Fruit fly (Drosophila melanogaster): ENCODE results near the gene CG17906.

CG17906 gene

DNA sequence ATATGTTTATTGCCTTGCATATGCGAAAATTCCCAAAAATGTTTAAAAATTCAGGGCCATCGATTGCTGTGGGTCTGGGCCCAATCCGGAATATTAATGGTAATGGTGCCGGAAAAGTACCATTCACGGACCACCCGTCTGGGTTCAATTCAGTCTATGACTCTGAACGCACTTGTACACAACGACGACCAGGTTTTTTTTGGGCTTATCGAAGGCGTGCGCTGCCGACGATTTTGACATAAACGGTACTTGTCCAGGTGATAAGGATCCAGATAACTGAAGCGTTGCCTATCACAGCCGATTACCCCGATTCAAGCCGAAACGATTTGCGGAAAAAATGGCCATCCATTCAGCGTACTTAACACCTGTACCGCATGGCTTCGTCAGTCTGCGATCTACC is 2.6 kb upstream of the CG17906 start, which contains the start of gene CG9555:
TSS of gene CG9555 (plus strand) at position 153 of the 400 bp plus-strand sequence.
- TF ChIP-seq insv (optimal IDR thresholded peaks at IDR 0.05) (no peak), psq (optimal IDR thresholded peaks at IDR 0.05) (no peak), ttk (optimal IDR thresholded peaks at IDR 0.05) (no peak), Myc (optimal IDR thresholded peaks at IDR 0.05) (no peak), h (optimal IDR thresholded peaks at IDR 0.05) (no peak), Sin3A (optimal IDR thresholded peaks at IDR 0.05) (no peak)

DNA sequence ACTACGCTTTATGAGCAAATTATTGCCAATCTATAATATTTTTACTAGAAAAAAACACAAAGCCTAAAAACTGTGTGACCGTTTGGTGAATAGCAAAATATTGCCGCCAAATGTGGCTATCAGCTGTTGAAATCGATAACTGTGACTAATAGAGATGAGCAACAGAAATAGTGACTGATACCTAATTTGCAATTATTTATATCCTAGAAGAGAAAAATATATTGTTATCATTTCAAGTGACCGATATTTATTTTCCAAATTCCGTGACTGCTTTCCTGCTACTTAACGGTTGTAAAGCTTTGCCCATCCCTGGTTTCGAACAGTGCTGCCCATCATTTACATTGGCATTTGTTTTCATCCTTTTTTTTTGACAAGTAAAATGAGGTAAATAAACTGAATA is 3.1 kb downstream of the CG17906 start, which contains the start of the genes alien and CG18661:
TSS of gene alien (minus strand) at position 95 of the 400 bp plus-strand sequence.
TSS of gene CG18661 (plus strand) at position 321 of the 400 bp plus-strand sequence.
- TF ChIP-seq ttk (optimal IDR thresholded peaks at IDR 0.05) (no peak), Sin3A (optimal IDR thresholded peaks at IDR 0.05) (no peak), h (optimal IDR thresholded peaks at IDR 0.05) (no peak)

dm6 chr2L:8998237-8998636 is 4.0 kb downstream of the CG17906 start, which contains the start of gene Try29F:
Gene Try29F (plus strand): TSS chr2L:8998537.
- TF ChIP-seq psq (optimal IDR thresholded peaks at IDR 0.05) = no peak
- no peak for TF ChIP-seq h (optimal IDR thresholded peaks at IDR 0.05)
- TF ChIP-seq insv (optimal IDR thresholded peaks at IDR 0.05) = no peak
- TF ChIP-seq ttk (optimal IDR thresholded peaks at IDR 0.05) = no peak

dm6 chr2L:9010267-9010666 is 16.1 kb downstream of the CG17906 start, which contains the start of gene CG9568:
Gene CG9568 (plus strand): TSS chr2L:9010583.
- TF ChIP-seq insv (optimal IDR thresholded peaks at IDR 0.05) = no peak
- no peak for TF ChIP-seq h (optimal IDR thresholded peaks at IDR 0.05)
- TF ChIP-seq Myc (optimal IDR thresholded peaks at IDR 0.05) = no peak
- no peak for TF ChIP-seq psq (optimal IDR thresholded peaks at IDR 0.05)
- no peak for TF ChIP-seq ttk (optimal IDR thresholded peaks at IDR 0.05)
- TF ChIP-seq Sin3A (optimal IDR thresholded peaks at IDR 0.05) = no peak

dm6 chr2L:9011543-9012238 is 17.5 kb downstream of the CG17906 start, which contains the start of gene CG13102:
Gene CG13102 (plus strand): TSS chr2L:9012188.
- TF ChIP-seq Myc (optimal IDR thresholded peaks at IDR 0.05) = no peak
- no peak for TF ChIP-seq Sin3A (optimal IDR thresholded peaks at IDR 0.05)
- no peak for TF ChIP-seq h (optimal IDR thresholded peaks at IDR 0.05)
- TF ChIP-seq psq (optimal IDR thresholded peaks at IDR 0.05) = no peak
- no peak for TF ChIP-seq ttk (optimal IDR thresholded peaks at IDR 0.05)
- TF ChIP-seq insv (optimal IDR thresholded peaks at IDR 0.05) = no peak

DNA sequence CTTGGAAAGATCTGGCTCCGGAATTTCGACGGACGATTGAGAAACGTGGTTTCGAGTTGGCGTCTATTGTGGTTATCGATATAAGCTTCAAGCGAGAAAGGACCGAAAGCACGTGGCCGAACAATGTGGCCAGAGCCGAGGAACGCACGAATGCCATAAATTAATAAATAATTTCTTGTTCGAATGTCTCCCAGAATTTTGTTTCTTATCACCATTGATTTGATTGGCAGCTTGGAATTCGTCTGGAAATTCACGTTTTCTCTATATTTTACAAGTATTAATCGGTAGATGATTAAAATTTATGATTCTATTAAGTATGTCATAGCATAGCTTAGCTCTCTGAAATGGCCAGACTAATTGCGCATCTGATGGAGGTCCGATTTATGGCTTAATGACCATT is 19.8 kb downstream of the CG17906 start, which contains the start of gene Rcd-1r:
TSS of gene Rcd-1r (minus strand) at position 101 of the 400 bp plus-strand sequence.
- TF ChIP-seq ttk (optimal IDR thresholded peaks at IDR 0.05) (no peak), h (optimal IDR thresholded peaks at IDR 0.05) (no peak), insv (optimal IDR thresholded peaks at IDR 0.05) (no peak), Myc (optimal IDR thresholded peaks at IDR 0.05) (no peak)

- TF ChIP-seq ttk (optimal IDR thresholded peaks at IDR 0.05) = no peak
- no peak for TF ChIP-seq h (optimal IDR thresholded peaks at IDR 0.05)
- TF ChIP-seq Sin3A (optimal IDR thresholded peaks at IDR 0.05) = no peak
- no peak for TF ChIP-seq insv (optimal IDR thresholded peaks at IDR 0.05)
- no peak for TF ChIP-seq Myc (optimal IDR thresholded peaks at IDR 0.05)
- TF ChIP-seq psq (optimal IDR thresholded peaks at IDR 0.05) = no peak
Measured at dm6 chr2L:9019438-9019837, 25.2 kb downstream of the CG17906 start.

- TF ChIP-seq h (optimal IDR thresholded peaks at IDR 0.05) (no peak), ttk (optimal IDR thresholded peaks at IDR 0.05) (no peak), insv (optimal IDR thresholded peaks at IDR 0.05) (no peak), Sin3A (optimal IDR thresholded peaks at IDR 0.05) (no peak), psq (optimal IDR thresholded peaks at IDR 0.05) (no peak), Myc (optimal IDR thresholded peaks at IDR 0.05) (no peak)
Measured at dm6 chr2L:9026157-9026556, 32.0 kb downstream of the CG17906 start.

DNA sequence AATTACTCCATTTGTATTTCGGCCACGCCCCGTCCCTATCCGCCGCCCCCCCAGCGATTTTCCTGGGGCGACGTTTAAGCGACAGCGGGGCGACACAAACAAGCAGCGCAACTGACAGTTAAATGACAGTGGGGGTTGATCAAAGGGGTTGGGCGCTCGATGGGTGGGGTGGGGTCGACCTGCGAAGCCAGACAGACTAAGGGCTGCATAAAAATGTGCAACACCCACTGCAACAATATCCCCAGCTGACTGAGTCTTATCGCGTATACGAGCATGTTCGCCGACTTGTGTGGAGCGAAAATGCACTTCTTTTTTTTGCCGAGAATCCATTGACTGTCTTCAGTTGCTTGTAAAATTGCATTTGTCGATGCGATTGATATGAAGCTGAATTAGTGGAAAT is 37.5 kb downstream of the CG17906 start, which contains the start of gene CG9582:
TSS of gene CG9582 (minus strand) at position 101 of the 400 bp plus-strand sequence.
- TF ChIP-seq insv (optimal IDR thresholded peaks at IDR 0.05) (no peak), h (optimal IDR thresholded peaks at IDR 0.05) (no peak), Sin3A (optimal IDR thresholded peaks at IDR 0.05) (no peak)

Measured in Kc167 (cell line).